Fruit fly (Drosophila melanogaster): Measurements from ENCODE around the gene Patr-1.
A peak's percentile ranks its signal among the peaks of the same experiment; 100 is the strongest.

Patr-1 gene

DNA sequence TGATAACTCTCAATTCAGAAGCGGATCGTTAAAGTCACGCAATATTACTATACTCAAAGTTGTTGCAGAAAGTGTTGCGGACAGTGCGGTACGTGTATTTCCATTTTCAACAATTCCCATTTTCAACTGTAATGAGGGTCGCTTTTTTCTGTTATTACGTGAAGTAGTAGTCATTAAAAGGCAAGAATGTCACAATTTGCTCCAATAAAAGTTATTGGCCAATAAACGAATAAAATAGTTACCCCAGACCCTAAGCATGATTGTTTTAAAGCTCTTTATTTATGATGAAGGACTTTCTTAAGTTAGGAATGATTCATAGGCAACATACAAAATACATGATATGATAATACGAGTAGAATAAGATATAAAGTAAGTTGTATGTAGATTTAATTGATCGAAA lies 36.0 kb upstream of the Patr-1 start:
- TF ChIP-seq toe (GFP tag; optimal IDR thresholded peaks at IDR 0.05) (no peak), CG14711 (tag; optimal IDR thresholded peaks at IDR 0.05) (no peak), ovo (GFP tag; optimal IDR thresholded peaks at IDR 0.05) (no peak), CG1620 (GFP tag; optimal IDR thresholded peaks at IDR 0.05) (no peak), cnc (optimal IDR thresholded peaks at IDR 0.05) (no peak), Hr96 (GFP tag; optimal IDR thresholded peaks at IDR 0.05) (no peak), CG5204 (GFP tag; optimal IDR thresholded peaks at IDR 0.05) (no peak), CG11617 (GFP tag; optimal IDR thresholded peaks at IDR 0.05) (no peak), CG12768 (GFP tag; optimal IDR thresholded peaks at IDR 0.05) (no peak), Crg-1 (GFP tag; optimal IDR thresholded peaks at IDR 0.05) (no peak), bab1 (GFP tag; optimal IDR thresholded peaks at IDR 0.05) (no peak), CG7101 (tag; optimal IDR thresholded peaks at IDR 0.05) (no peak), pad (GFP tag; optimal IDR thresholded peaks at IDR 0.05) (no peak), CG33017 (tag; optimal IDR thresholded peaks at IDR 0.05) (no peak), Clk (GFP tag; optimal IDR thresholded peaks at IDR 0.05) (no peak), cic (GFP tag; optimal IDR thresholded peaks at IDR 0.05) (no peak), kay (GFP tag; ENCODE audit: borderline replicate concordance) (no peak)

DNA sequence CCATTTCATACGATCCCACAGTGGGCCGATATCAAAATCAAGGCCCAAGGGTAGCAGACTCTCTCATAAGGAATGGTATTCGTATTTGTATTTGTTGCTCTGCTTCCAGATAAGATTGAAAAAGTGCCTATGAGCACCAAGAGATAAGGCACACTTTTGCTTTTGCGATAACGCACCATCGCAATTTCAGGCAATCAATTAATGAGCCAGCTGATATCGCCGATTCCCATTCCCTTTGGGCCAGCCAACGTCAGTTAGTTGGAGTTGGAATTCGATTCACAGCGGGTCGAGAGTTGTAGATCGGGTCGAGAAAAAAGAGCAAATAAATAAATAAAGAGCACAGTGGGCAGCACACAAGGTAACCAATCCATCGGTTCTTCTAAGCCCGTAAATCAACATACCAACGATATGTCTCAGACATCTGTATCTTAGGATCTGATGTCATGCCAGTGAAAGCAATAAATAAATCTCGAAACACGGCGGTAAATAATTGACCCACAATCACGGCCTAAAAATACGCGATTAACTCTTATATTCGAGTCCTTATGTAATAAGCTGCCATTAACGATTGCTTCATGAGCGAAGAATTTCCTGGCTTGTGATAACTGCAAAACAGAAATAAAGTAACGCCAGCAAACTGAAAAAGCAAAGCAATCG lies 35.2 kb upstream of the Patr-1 start, which contains the start of gene CG8907:
TSS of gene CG8907 (plus strand) at position 252 of the 657 bp plus-strand sequence.
- TF ChIP-seq cic (GFP tag; optimal IDR thresholded peaks at IDR 0.05) (peak; percentile 20), kay (GFP tag; ENCODE audit: borderline replicate concordance) (peak; percentile 46), toe (GFP tag; optimal IDR thresholded peaks at IDR 0.05) (no peak)

DNA sequence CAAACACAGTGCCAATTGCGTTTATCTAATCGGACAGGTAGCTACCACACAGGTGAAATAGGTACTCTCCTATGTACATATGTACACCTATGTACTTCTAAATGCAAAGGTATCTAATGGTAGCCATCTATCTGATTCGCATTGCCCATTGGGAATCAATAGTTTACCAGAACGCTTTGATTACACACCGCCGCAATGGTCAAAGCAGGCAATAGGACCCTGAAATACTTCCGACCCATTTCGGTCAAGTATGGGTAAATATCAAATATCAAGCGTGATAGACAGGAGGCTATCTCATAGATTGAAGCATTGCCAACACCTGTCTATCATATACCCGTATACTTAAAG lies 34.7 kb upstream of the Patr-1 start:
- TF ChIP-seq pad (GFP tag; optimal IDR thresholded peaks at IDR 0.05) (no peak), toe (GFP tag; optimal IDR thresholded peaks at IDR 0.05) (no peak)

DNA sequence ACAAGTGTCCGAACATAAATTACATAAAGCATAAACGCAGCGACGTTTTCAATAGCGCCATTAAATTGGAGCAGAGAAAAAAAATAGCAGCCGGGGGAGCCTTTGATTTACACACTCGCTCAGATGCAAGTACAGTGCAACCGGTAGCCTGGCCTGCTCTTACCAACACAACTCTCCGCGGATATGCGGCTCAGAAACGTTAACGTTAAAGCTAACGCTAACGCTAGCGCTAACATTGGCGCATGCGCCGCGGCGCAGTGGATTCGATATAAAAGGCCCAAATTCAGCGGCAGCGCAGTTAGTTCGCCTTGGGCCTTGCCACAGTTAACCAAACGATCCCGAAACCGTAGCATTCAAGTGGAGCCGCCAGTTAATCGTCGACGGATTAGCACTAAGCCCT lies 29.1 kb upstream of the Patr-1 start, which contains the start of gene Pxd:
TSS of gene Pxd (plus strand) at position 301 of the 400 bp plus-strand sequence.
- TF ChIP-seq kay (GFP tag; ENCODE audit: borderline replicate concordance): no peak
- no peak for TF ChIP-seq CG33017 (tag; optimal IDR thresholded peaks at IDR 0.05)
- TF ChIP-seq Hr96 (GFP tag; optimal IDR thresholded peaks at IDR 0.05): no peak
- TF ChIP-seq pad (GFP tag; optimal IDR thresholded peaks at IDR 0.05): no peak
- TF ChIP-seq CG12768 (GFP tag; optimal IDR thresholded peaks at IDR 0.05): no peak
- no peak for TF ChIP-seq ovo (GFP tag; optimal IDR thresholded peaks at IDR 0.05)
- TF ChIP-seq Clk (GFP tag; optimal IDR thresholded peaks at IDR 0.05): no peak
- TF ChIP-seq tj (GFP tag; optimal IDR thresholded peaks at IDR 0.05): no peak

DNA sequence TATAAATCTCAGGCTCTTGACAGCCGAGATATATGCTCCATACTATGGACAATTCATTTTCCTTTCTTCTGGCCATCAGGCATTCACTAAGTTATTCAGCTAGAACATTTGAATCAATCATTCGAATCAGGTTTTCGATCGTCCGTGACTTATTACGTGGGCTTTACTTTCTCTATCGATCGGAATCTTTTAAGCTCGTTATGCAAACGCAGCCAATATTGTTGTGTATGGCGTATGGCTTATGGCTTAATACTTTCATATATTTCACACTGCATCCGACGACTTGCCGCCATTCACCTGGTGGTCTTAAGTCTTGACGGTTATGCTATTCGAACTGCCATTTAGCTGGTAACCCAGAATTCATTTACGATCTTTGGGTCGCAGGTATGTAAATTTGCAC lies 27.2 kb upstream of the Patr-1 start:
- TF ChIP-seq CG7045 (GFP tag; optimal IDR thresholded peaks at IDR 0.05) (no peak), CG14711 (tag; optimal IDR thresholded peaks at IDR 0.05) (no peak), tj (GFP tag; optimal IDR thresholded peaks at IDR 0.05) (no peak), bab1 (GFP tag; optimal IDR thresholded peaks at IDR 0.05) (no peak), kay (GFP tag; ENCODE audit: borderline replicate concordance) (no peak), CG33017 (tag; optimal IDR thresholded peaks at IDR 0.05) (no peak), Crg-1 (GFP tag; optimal IDR thresholded peaks at IDR 0.05) (no peak), CG12768 (GFP tag; optimal IDR thresholded peaks at IDR 0.05) (no peak), ovo (GFP tag; optimal IDR thresholded peaks at IDR 0.05) (no peak), CG11617 (GFP tag; optimal IDR thresholded peaks at IDR 0.05) (no peak), Clk (GFP tag; optimal IDR thresholded peaks at IDR 0.05) (no peak), cic (GFP tag; optimal IDR thresholded peaks at IDR 0.05) (no peak), CG7101 (tag; optimal IDR thresholded peaks at IDR 0.05) (no peak), pad (GFP tag; optimal IDR thresholded peaks at IDR 0.05) (no peak), Hr96 (GFP tag; optimal IDR thresholded peaks at IDR 0.05) (no peak), toe (GFP tag; optimal IDR thresholded peaks at IDR 0.05) (no peak), CG1620 (GFP tag; optimal IDR thresholded peaks at IDR 0.05) (no peak), CG5204 (GFP tag; optimal IDR thresholded peaks at IDR 0.05) (no peak)

DNA sequence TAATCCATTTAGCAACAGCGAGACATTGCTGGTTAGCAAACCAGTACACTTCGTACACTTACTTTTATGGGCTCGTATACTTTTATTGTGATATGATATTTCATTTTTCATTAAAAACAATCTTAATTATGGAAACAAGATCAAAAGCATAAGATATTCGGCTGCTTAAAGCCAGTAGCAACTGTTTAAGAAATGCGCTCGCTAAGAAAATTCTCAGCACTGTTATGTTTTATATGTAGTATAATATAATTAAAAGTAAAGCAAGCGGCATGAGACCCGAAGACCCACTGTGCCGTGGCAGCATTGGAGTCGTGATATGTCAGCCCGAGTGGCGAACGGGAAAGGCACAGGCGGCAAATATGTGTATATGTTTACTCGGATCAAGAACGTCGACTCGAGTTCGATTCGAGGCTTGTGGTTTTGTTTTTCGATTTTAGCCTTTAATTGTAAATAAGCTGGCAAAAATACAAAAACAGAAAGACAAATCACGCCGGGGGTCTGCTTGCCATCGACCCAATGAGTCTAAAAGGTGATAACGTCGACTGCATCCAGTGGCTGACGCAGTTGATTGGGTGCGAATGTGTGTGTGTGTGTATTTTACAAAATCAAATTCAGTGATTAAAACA lies 24.3 kb upstream of the Patr-1 start:
- no peak for TF ChIP-seq CG7045 (GFP tag; optimal IDR thresholded peaks at IDR 0.05)
- no peak for TF ChIP-seq Mnt (GFP tag; optimal IDR thresholded peaks at IDR 0.05)
- no peak for TF ChIP-seq CG11617 (GFP tag; optimal IDR thresholded peaks at IDR 0.05)
- TF ChIP-seq CG7101 (tag; optimal IDR thresholded peaks at IDR 0.05): no peak
- no peak for TF ChIP-seq CG12768 (GFP tag; optimal IDR thresholded peaks at IDR 0.05)
- TF ChIP-seq bab1 (GFP tag; optimal IDR thresholded peaks at IDR 0.05): no peak
- TF ChIP-seq CG5204 (GFP tag; optimal IDR thresholded peaks at IDR 0.05): peak; percentile 7
- TF ChIP-seq kay (GFP tag; ENCODE audit: borderline replicate concordance): peak; percentile 36

DNA sequence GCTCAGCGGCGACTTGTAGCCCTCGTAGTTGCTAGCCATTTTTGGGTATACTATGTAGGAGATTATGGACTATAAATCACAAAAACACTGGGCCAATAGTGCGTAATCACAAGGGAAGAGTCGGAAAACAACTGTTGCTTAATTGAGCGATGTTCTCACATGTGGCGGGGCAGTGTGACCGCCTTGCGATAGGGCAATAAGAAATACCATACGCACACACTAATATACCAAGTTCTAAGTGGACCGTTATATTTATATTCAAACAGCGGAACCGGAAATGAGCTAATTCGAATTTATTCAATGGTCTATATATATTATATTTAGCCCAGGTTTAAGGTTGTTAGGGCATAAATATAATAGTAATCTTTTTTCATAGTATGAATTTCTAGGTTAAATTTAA lies 22.4 kb upstream of the Patr-1 start, which contains the start of gene Adsl:
TSS of gene Adsl (minus strand) at position 165 of the 400 bp plus-strand sequence.
- TF ChIP-seq toe (GFP tag; optimal IDR thresholded peaks at IDR 0.05) (no peak), CG11617 (GFP tag; optimal IDR thresholded peaks at IDR 0.05) (peak; percentile 65), bab1 (GFP tag; optimal IDR thresholded peaks at IDR 0.05) (peak; percentile 85), CG14711 (tag; optimal IDR thresholded peaks at IDR 0.05) (peak; percentile 23), Clk (GFP tag; optimal IDR thresholded peaks at IDR 0.05) (no peak), CG1620 (GFP tag; optimal IDR thresholded peaks at IDR 0.05) (peak; percentile 18), CG12768 (GFP tag; optimal IDR thresholded peaks at IDR 0.05) (no peak), Crg-1 (GFP tag; optimal IDR thresholded peaks at IDR 0.05) (no peak), Hr96 (GFP tag; optimal IDR thresholded peaks at IDR 0.05) (peak; percentile 18), CG5204 (GFP tag; optimal IDR thresholded peaks at IDR 0.05) (no peak), cnc (optimal IDR thresholded peaks at IDR 0.05) (no peak), CG7045 (GFP tag; optimal IDR thresholded peaks at IDR 0.05) (peak; percentile 24), pad (GFP tag; optimal IDR thresholded peaks at IDR 0.05) (peak; percentile 46), ovo (GFP tag; optimal IDR thresholded peaks at IDR 0.05) (peak; percentile 51), CG33017 (tag; optimal IDR thresholded peaks at IDR 0.05) (peak; percentile 56), cic (GFP tag; optimal IDR thresholded peaks at IDR 0.05) (no peak), Mnt (GFP tag; optimal IDR thresholded peaks at IDR 0.05) (peak; percentile 84), tj (GFP tag; optimal IDR thresholded peaks at IDR 0.05) (peak; percentile 28), kay (GFP tag; ENCODE audit: borderline replicate concordance) (peak; percentile 82), CG7101 (tag; optimal IDR thresholded peaks at IDR 0.05) (peak; percentile 59)

All from whole organism, adult.